Worm (Caenorhabditis elegans) whole organism, L4 larva: ENCODE results near the gene cutl-21.

Source experiments
- F26F4.8 ChIP-seq: fragments of 200-800 bp; sonication (Bioruptor generic); conservative IDR thresholded peaks from 2 replicates; pipeline ENCODE4 v1.3.6; 2022; ENCODE audit warnings: missing genetic modification characterization, missing compliant biosample characterization
- aha-1 ChIP-seq: fragments of 150-350 bp; peaks from one replicate; lab custom pipeline; 2014; ENCODE audit warnings: missing biosample characterization, missing genetic modification characterization
- arid-1 ChIP-seq: fragments of 200-800 bp; sonication (Bioruptor generic); conservative IDR thresholded peaks from 2 replicates; pipeline ENCODE4 v1.3.6; 2022; ENCODE audit warnings: missing genetic modification reagents, missing genetic modification characterization, missing compliant biosample characterization
- ceh-20 ChIP-seq: fragments of 200-800 bp; sonication (Bioruptor generic); IDR thresholded peaks from 2 replicates; pipeline ENCODE4 v1.3.6; 2022; ENCODE audit warnings: missing genetic modification reagents, missing genetic modification characterization, missing compliant biosample characterization
- ctbp-1 ChIP-seq: fragments of 200-800 bp; sonication (Bioruptor generic); IDR thresholded peaks from 2 replicates; pipeline ENCODE4 v1.3.6; 2022; ENCODE audit warnings: missing genetic modification reagents, missing genetic modification characterization, missing compliant biosample characterization
- daf-16 ChIP-seq, 3 experiments: sonication (generic microtip); optimal IDR thresholded peaks; 2 replicates each; lab custom pipeline; 2016 to 2017; ENCODE audit warnings: missing genetic modification characterization in 3 of 3, missing genetic modification reagents in 3 of 3, mild to moderate bottlenecking in 2 of 3, missing compliant biosample characterization in 2 of 3, missing biosample characterization in 1 of 3, moderate library complexity in 1 of 3
- dmd-6 ChIP-seq: fragments of 200-800 bp; sonication (Bioruptor generic); IDR thresholded peaks from 2 replicates; pipeline ENCODE4 v1.3.6; 2022; ENCODE audit warnings: missing genetic modification reagents, missing genetic modification characterization, missing compliant biosample characterization
- dpl-1 ChIP-seq: fragments of 150-350 bp; optimal IDR thresholded peaks from 2 replicates; lab custom pipeline; 2014; ENCODE audit warnings: missing biosample characterization, missing genetic modification reagents, missing genetic modification characterization
- dve-1 ChIP-seq: sonication (generic microtip); optimal IDR thresholded peaks from 2 replicates; lab custom pipeline; 2017; ENCODE audit warnings: antibody characterized with exemption, mild to moderate bottlenecking, missing genetic modification characterization, missing compliant biosample characterization; ENCODE audit not compliant: insufficient read depth
- fkh-10 ChIP-seq: fragments of 150-350 bp; optimal IDR thresholded peaks from 2 replicates; lab custom pipeline; 2014; ENCODE audit warnings: missing biosample characterization, missing genetic modification reagents, missing genetic modification characterization
- fos-1 ChIP-seq: fragments of 150-350 bp; optimal IDR thresholded peaks from 2 replicates; lab custom pipeline; 2014; ENCODE audit warnings: missing biosample characterization, missing genetic modification characterization
- hlh-30 ChIP-seq: sonication (generic microtip); optimal IDR thresholded peaks from 2 replicates; lab custom pipeline; 2017; ENCODE audit warnings: antibody characterized with exemption, mild to moderate bottlenecking, missing genetic modification characterization, missing compliant biosample characterization; ENCODE audit not compliant: insufficient read depth
- mxl-3 ChIP-seq: fragments of 200-800 bp; sonication (Bioruptor generic); optimal IDR thresholded peaks from 2 replicates; lab custom pipeline; 2018; ENCODE audit warnings: mild to moderate bottlenecking, missing genetic modification characterization, missing compliant biosample characterization
- nhr-42 ChIP-seq: fragments of 200-800 bp; sonication (Bioruptor generic); IDR thresholded peaks from 2 replicates; pipeline ENCODE4 v1.3.6; 2022; ENCODE audit warnings: missing genetic modification characterization, missing compliant biosample characterization
- set-16 ChIP-seq: fragments of 200-800 bp; sonication (Bioruptor generic); IDR thresholded peaks from 2 replicates; pipeline ENCODE4 v1.3.6; 2022; ENCODE audit warnings: missing genetic modification reagents, missing genetic modification characterization, missing compliant biosample characterization
- zfp-2 ChIP-seq: sonication (generic microtip); optimal IDR thresholded peaks from 2 replicates; lab custom pipeline; 2016; ENCODE audit warnings: mild to moderate bottlenecking, missing genetic modification characterization, missing compliant biosample characterization
- ztf-7 ChIP-seq: fragments of 150-350 bp; optimal IDR thresholded peaks from 2 replicates; lab custom pipeline; 2014; ENCODE audit warnings: missing biosample characterization, missing genetic modification characterization

The cutl-21 gene

ce11 chrX:1052960-1053359 lies 48.8 kb downstream of the cutl-21 start:
- TF ChIP-seq fos-1 (tag; lab: Kevin White, UChicago) (no peak), aha-1 (tag; lab: Kevin White, UChicago) (no peak)

- peak in 1 of 2 experiments; percentile 91 for TF ChIP-seq daf-16 (GFP tag; optimal IDR thresholded peaks at IDR 0.05; lab: Kevin White, UChicago)
- no peak for TF ChIP-seq daf-16 (tag; optimal IDR thresholded peaks at IDR 0.05; lab: Kevin White, UChicago)
- 0 out of 2 replicates have a peak, but pooled peaks have one; percentile 13 for TF ChIP-seq ceh-20
- TF ChIP-seq arid-1 (GFP tag; lab: Robert Waterston, UW) = no peak
- TF ChIP-seq dmd-6 (GFP tag; lab: Robert Waterston, UW) = no peak
- TF ChIP-seq mxl-3 = no peak
- no peak for TF ChIP-seq ctbp-1 (GFP tag; lab: Robert Waterston, UW)
- no peak for TF ChIP-seq hlh-30
- no peak for TF ChIP-seq dpl-1
- TF ChIP-seq F26F4.8 (GFP tag; lab: Robert Waterston, UW) = no peak
- no peak for TF ChIP-seq ztf-7 (tag; lab: Kevin White, UChicago)
- no peak for TF ChIP-seq dve-1
- peak; percentile 35 for TF ChIP-seq aha-1 (tag; lab: Kevin White, UChicago)
- TF ChIP-seq, all 104 proteins: peak for 3
Observed at ce11 chrX:1053929-1054328, 49.8 kb downstream of the cutl-21 start, which contains the start of gene ncs-3. ncs-3 (plus strand) TSS chrX:1054081.

- TF ChIP-seq fkh-10 (GFP tag; lab: Kevin White, UChicago) (peak; percentile 46), set-16 (GFP tag; lab: Robert Waterston, UW) (peak; percentile 86), zfp-2 (tag; lab: Kevin White, UChicago) (no peak), aha-1 (tag; lab: Kevin White, UChicago) (peak; percentile 80), nhr-42 (GFP tag; lab: Robert Waterston, UW) (no peak)
Observed at ce11 chrX:1057821-1058377, 53.8 kb downstream of the cutl-21 start.
